Fruit fly (Drosophila melanogaster): ENCODE data around the gene CG3546.
A peak's percentile ranks its signal among the peaks of the same experiment; 100 is the strongest.

- TF ChIP-seq rn (GFP tag; IDR thresholded peaks at IDR 0.05): no peak
- peak; percentile 21 for TF ChIP-seq EcR (GFP tag; optimal IDR thresholded peaks at IDR 0.05)
- no peak for TF ChIP-seq CG4496 (GFP tag; IDR thresholded peaks at IDR 0.05)
- TF ChIP-seq CG34367 (tag; optimal IDR thresholded peaks at IDR 0.05): no peak
- no peak for TF ChIP-seq CG13204 (GFP tag; optimal IDR thresholded peaks at IDR 0.05)
These were observed 2.0 kb upstream of the CG3546 start for dm6 chrX:4555833-4556232.

Measured in whole organism, pupa.